Worm (Caenorhabditis elegans) whole organism, L2 larva: ENCODE measurements around the gene F17C8.9.
A peak's percentile ranks its signal among the peaks of the same experiment; 100 is the strongest.
"Not testable (repeated sequence)": the region's sequence is repeated elsewhere in the genome, so short reads cannot be mapped to it uniquely, and the experiment has no call there.

Experiments used
- C34F6.9 ChIP-seq: fragments of 150-350 bp; optimal IDR thresholded peaks from 2 replicates; lab custom pipeline; 2014; ENCODE audit warnings: missing biosample characterization, missing genetic modification characterization
- F13H6.1 ChIP-seq: sonication (generic microtip); optimal IDR thresholded peaks from 2 replicates; lab custom pipeline; 2016; ENCODE audit warnings: missing genetic modification characterization, missing compliant biosample characterization
- Y55F3AM.14 ChIP-seq: fragments of 200-800 bp; sonication (Bioruptor generic); optimal IDR thresholded peaks from 2 replicates; lab custom pipeline; 2018; ENCODE audit warnings: mild to moderate bottlenecking, missing genetic modification characterization, missing compliant biosample characterization
- ZK546.5 ChIP-seq: sonication (generic microtip); optimal IDR thresholded peaks from 2 replicates; lab custom pipeline; 2017; ENCODE audit warnings: missing biosample characterization, missing genetic modification characterization
- alr-1 ChIP-seq: fragments of 150-350 bp; optimal IDR thresholded peaks from 2 replicates; lab custom pipeline; 2014; ENCODE audit warnings: missing biosample characterization, missing genetic modification characterization
- ama-1 ChIP-seq: fragments of 150-350 bp; optimal IDR thresholded peaks from 2 replicates; lab custom pipeline; 2018; ENCODE audit warnings: inconsistent platforms
- blmp-1 ChIP-seq: sonication (generic microtip); optimal IDR thresholded peaks from 2 replicates; lab custom pipeline; 2017; ENCODE audit warnings: missing genetic modification characterization, mild to moderate bottlenecking, missing compliant biosample characterization, antibody characterized with exemption, moderate library complexity; ENCODE audit not compliant: insufficient read depth
- ceh-82 ChIP-seq: fragments of 150-350 bp; optimal IDR thresholded peaks from 2 replicates; lab custom pipeline; 2014; ENCODE audit warnings: missing biosample characterization, missing genetic modification characterization
- elt-3 ChIP-seq: sonication (generic microtip); optimal IDR thresholded peaks from 2 replicates; lab custom pipeline; 2017; ENCODE audit warnings: missing biosample characterization, missing genetic modification characterization
- fos-1 ChIP-seq: fragments of 150-350 bp; optimal IDR thresholded peaks from 2 replicates; lab custom pipeline; 2014; ENCODE audit warnings: missing biosample characterization, missing genetic modification characterization
- lin-39 ChIP-seq: fragments of 150-350 bp; optimal IDR thresholded peaks from 2 replicates; lab custom pipeline; 2014; ENCODE audit warnings: missing biosample characterization, missing genetic modification reagents, missing genetic modification characterization
- nhr-21 ChIP-seq: fragments of 150-350 bp; optimal IDR thresholded peaks from 2 replicates; lab custom pipeline; 2014; ENCODE audit warnings: missing biosample characterization, missing genetic modification characterization
- nhr-25 ChIP-seq: fragments of 150-350 bp; sonication (generic microtip); optimal IDR thresholded peaks from 3 replicates; lab custom pipeline; 2014; ENCODE audit warnings: missing biosample characterization, missing genetic modification characterization
- nhr-77 ChIP-seq: fragments of 150-350 bp; optimal IDR thresholded peaks from 2 replicates; lab custom pipeline; 2014; ENCODE audit warnings: missing biosample characterization, missing genetic modification characterization
- sem-4 ChIP-seq: fragments of 150-350 bp; optimal IDR thresholded peaks from 2 replicates; lab custom pipeline; 2014; ENCODE audit warnings: missing biosample characterization, missing genetic modification reagents, missing genetic modification characterization
- sma-3 ChIP-seq: sonication (generic microtip); optimal IDR thresholded peaks from 2 replicates; lab custom pipeline; 2016; ENCODE audit warnings: missing genetic modification reagents, missing genetic modification characterization, missing compliant biosample characterization
- unc-55 ChIP-seq: fragments of 150-350 bp; sonication (generic microtip); optimal IDR thresholded peaks from 3 replicates; lab custom pipeline; 2014; ENCODE audit warnings: missing biosample characterization, missing genetic modification reagents, missing genetic modification characterization
- unc-62 ChIP-seq: fragments of 150-350 bp; optimal IDR thresholded peaks from 2 replicates; lab custom pipeline; 2014; ENCODE audit warnings: missing biosample characterization, missing genetic modification reagents, missing genetic modification characterization
- zag-1 ChIP-seq: fragments of 150-350 bp; optimal IDR thresholded peaks from 2 replicates; lab custom pipeline; 2014; ENCODE audit warnings: missing biosample characterization, missing genetic modification characterization
- ztf-1 ChIP-seq: fragments of 200-800 bp; sonication (Bioruptor generic); conservative IDR thresholded peaks from 2 replicates; pipeline ENCODE4 v1.3.6; 2022; ENCODE audit warnings: missing genetic modification characterization, missing compliant biosample characterization
- ztf-11 ChIP-seq: sonication (generic microtip); optimal IDR thresholded peaks from 2 replicates; lab custom pipeline; 2017; ENCODE audit warnings: missing biosample characterization, missing genetic modification characterization

F17C8.9 gene

ce11 chrIII:4767869-4768645 lies 33.9 kb downstream of the F17C8.9 start:
- TF ChIP-seq blmp-1 = peak; percentile 26
- no peak for TF ChIP-seq F13H6.1 (tag; lab: Kevin White, UChicago)
- no peak for TF ChIP-seq nhr-77 (tag; lab: Kevin White, UChicago)

- TF ChIP-seq alr-1 (tag; lab: Kevin White, UChicago) (no peak), nhr-25 (no peak), unc-62 (GFP tag; lab: Kevin White, UChicago) (no peak), nhr-77 (tag; lab: Kevin White, UChicago) (no peak), sma-3 (GFP tag; lab: Kevin White, UChicago) (no peak), elt-3 (tag; lab: Kevin White, UChicago) (no peak), lin-39 (no peak), ztf-11 (tag; lab: Kevin White, UChicago) (no peak), ZK546.5 (no peak), fos-1 (tag; lab: Kevin White, UChicago) (no peak), ama-1 (no peak), zag-1 (tag; lab: Kevin White, UChicago) (no peak), sem-4 (tag; lab: Kevin White, UChicago) (no peak), Y55F3AM.14 (GFP tag; lab: Kevin White, UChicago) (no peak), ceh-82 (tag; lab: Kevin White, UChicago) (no peak), unc-55 (GFP tag; lab: Kevin White, UChicago) (no peak)
- TF ChIP-seq, all 48 proteins: peak for 0
Measured at ce11 chrIII:4778003-4778402, 43.8 kb downstream of the F17C8.9 start, which contains the start of gene B0393.7. B0393.7 (minus strand) TSS chrIII:4778103.

ce11 chrIII:4779855-4780254 lies 45.7 kb downstream of the F17C8.9 start, which contains the start of gene B0393.9:
B0393.9 (minus strand) TSS chrIII:4780157.
- peak; percentile 35 for TF ChIP-seq fos-1 (tag; lab: Kevin White, UChicago)
- TF ChIP-seq C34F6.9 (tag; lab: Kevin White, UChicago) = no peak
- TF ChIP-seq, all 48 proteins: peak for 1

ce11 chrIII:4781937-4782576 lies 47.9 kb downstream of the F17C8.9 start, which contains the start of the genes gex-5 and C38D4.10:
gex-5 (minus strand) TSS chrIII:4781987.
C38D4.10 (plus strand) TSS chrIII:4782526.
- TF ChIP-seq nhr-21 (tag; lab: Kevin White, UChicago); sem-4 (tag; lab: Kevin White, UChicago); nhr-25: not testable (repeated sequence)

- not testable (repeated sequence) for TF ChIP-seq ztf-1 (GFP tag; lab: Robert Waterston, UW); fos-1 (tag; lab: Kevin White, UChicago); nhr-25
Measured at ce11 chrIII:4785131-4785530, 51.0 kb downstream of the F17C8.9 start, which contains the start of gene enu-3.2. enu-3.2 (minus strand) TSS chrIII:4785235.
